Fruit fly (Drosophila melanogaster) whole organism, wandering third instar larva: Measurements from ENCODE around the gene Sgs5bis.

ENCODE experiments used
- Abd-B ChIP-seq: fragments of >200 bp; optimal IDR thresholded peaks from 2 replicates; lab custom pipeline; 2017; ENCODE audit warnings: missing biosample characterization, missing genetic modification characterization
- CG9705 ChIP-seq: fragments of 200-800 bp; sonication (Bioruptor generic); optimal IDR thresholded peaks from 2 replicates; lab custom pipeline; 2018; ENCODE audit warnings: missing biosample characterization, mild to moderate bottlenecking, missing genetic modification characterization
- CrebA ChIP-seq: fragments of 200-800 bp; sonication (Bioruptor generic); optimal IDR thresholded peaks from 2 replicates; lab custom pipeline; 2016; ENCODE audit warnings: missing biosample characterization, mild to moderate bottlenecking, missing genetic modification characterization, borderline replicate concordance
- Dfd ChIP-seq: fragments of >200 bp; optimal IDR thresholded peaks from 2 replicates; lab custom pipeline; 2017; ENCODE audit warnings: missing biosample characterization, missing genetic modification characterization
- Dif ChIP-seq: fragments of 200-275, 200-300 bp; sonication (Bioruptor generic); optimal IDR thresholded peaks from 2 replicates; lab custom pipeline; 2018; ENCODE audit warnings: missing biosample characterization, missing genetic modification characterization; ENCODE audit not compliant: partially characterized antibody
- GATAd ChIP-seq: sonication (Bioruptor generic); optimal IDR thresholded peaks from 2 replicates; lab custom pipeline; 2016; ENCODE audit warnings: missing biosample characterization, missing genetic modification characterization
- HLH106 ChIP-seq: fragments of 200-800 bp; optimal IDR thresholded peaks from 3 replicates; lab custom pipeline; 2019; ENCODE audit warnings: missing biosample characterization, mild to moderate bottlenecking, missing genetic modification characterization, moderate library complexity
- Hnf4 ChIP-seq: fragments of 200-800 bp; sonication (Bioruptor generic); optimal IDR thresholded peaks from 2 replicates; lab custom pipeline; 2016; ENCODE audit warnings: missing biosample characterization, mild to moderate bottlenecking, missing genetic modification characterization
- Hr78 ChIP-seq: fragments of >200 bp; optimal IDR thresholded peaks from 2 replicates; lab custom pipeline; 2017; ENCODE audit warnings: missing biosample characterization, missing genetic modification characterization
- Hr83 ChIP-seq: fragments of 200-300 bp; sonication (Bioruptor generic); optimal IDR thresholded peaks from 2 replicates; lab custom pipeline; 2016; ENCODE audit warnings: missing biosample characterization, mild to moderate bottlenecking, missing genetic modification characterization, moderate library complexity; ENCODE audit not compliant: poor library complexity, severe bottlenecking
- Mio ChIP-seq: sonication (Bioruptor generic); optimal IDR thresholded peaks from 2 replicates; lab custom pipeline; 2016; ENCODE audit warnings: missing biosample characterization, missing genetic modification characterization
- Myc ChIP-seq: fragments of >200 bp; optimal IDR thresholded peaks from 2 replicates; lab custom pipeline; 2017
- N ChIP-seq: fragments of >200 bp; optimal IDR thresholded peaks from 2 replicates; lab custom pipeline; 2018; ENCODE audit warnings: missing biosample characterization, missing external identifiers, missing genetic modification characterization
- Rel ChIP-seq, 2 experiments: fragments of 200-800 bp; sonication (Bioruptor generic) in 1 of 2; optimal IDR thresholded peaks; 2 replicates in 1 of 2; 3 replicates in 1 of 2; lab custom pipeline; 2016 to 2019; ENCODE audit warnings: mild to moderate bottlenecking in 2 of 2, missing biosample characterization in 2 of 2, missing genetic modification characterization in 2 of 2, moderate library complexity in 1 of 2
- br ChIP-seq: fragments of 200-800 bp; sonication (Bioruptor generic); optimal IDR thresholded peaks from 2 replicates; lab custom pipeline; 2016; ENCODE audit warnings: missing biosample characterization, missing genetic modification characterization
- dl ChIP-seq, 2 experiments: fragments of 175-275, 200-275 bp in 1 of 2; fragments of 200-275 bp in 1 of 2; sonication (Bioruptor generic); optimal IDR thresholded peaks; lab custom pipeline; 2018; ENCODE audit warnings: mild to moderate bottlenecking in 2 of 2, missing biosample characterization in 2 of 2, missing genetic modification characterization in 2 of 2, moderate library complexity in 2 of 2; ENCODE audit not compliant: partially characterized antibody in 2 of 2, insufficient read depth in 1 of 2
- dmrt93B ChIP-seq: fragments of 200-800 bp; sonication (Bioruptor generic); optimal IDR thresholded peaks from 2 replicates; lab custom pipeline; 2018; ENCODE audit warnings: missing biosample characterization, mild to moderate bottlenecking, missing genetic modification characterization
- dsf ChIP-seq: sonication (Bioruptor generic); optimal IDR thresholded peaks from 2 replicates; lab custom pipeline; 2016; ENCODE audit warnings: missing biosample characterization, missing genetic modification characterization, borderline replicate concordance
- foxo ChIP-seq, 2 experiments: fragments of 200-800 bp; sonication (Bioruptor generic); optimal IDR thresholded peaks; 2 replicates in 1 of 2; 3 replicates in 1 of 2; lab custom pipeline; 2016 to 2017; ENCODE audit warnings: missing biosample characterization in 2 of 2, missing genetic modification characterization in 2 of 2
- fru ChIP-seq: fragments of 200-800 bp; sonication (Bioruptor generic); optimal IDR thresholded peaks from 3 replicates; lab custom pipeline; 2016; ENCODE audit warnings: missing biosample characterization, mild to moderate bottlenecking, missing genetic modification characterization
- h ChIP-seq: fragments of 200-800 bp; sonication (Bioruptor generic); optimal IDR thresholded peaks from 3 replicates; lab custom pipeline; 2016; ENCODE audit warnings: missing biosample characterization, mild to moderate bottlenecking, missing genetic modification characterization
- jim ChIP-seq: fragments of 175-275, 200-325 bp; sonication (Bioruptor generic); optimal IDR thresholded peaks from 2 replicates; lab custom pipeline; 2016; ENCODE audit warnings: missing biosample characterization, mild to moderate bottlenecking, missing genetic modification characterization
- lola ChIP-seq: fragments of >200 bp; optimal IDR thresholded peaks from 2 replicates; lab custom pipeline; 2017; ENCODE audit warnings: missing biosample characterization, missing genetic modification characterization
- rgr ChIP-seq: fragments of 200-800 bp; sonication (Bioruptor generic); optimal IDR thresholded peaks from 3 replicates; lab custom pipeline; 2016; ENCODE audit warnings: missing biosample characterization, mild to moderate bottlenecking, missing genetic modification characterization
- sage ChIP-seq: fragments of 200-800 bp; sonication (Bioruptor generic); optimal IDR thresholded peaks from 2 replicates; lab custom pipeline; 2016; ENCODE audit warnings: missing biosample characterization, mild to moderate bottlenecking, missing genetic modification characterization
- sv ChIP-seq: fragments of 200-800 bp; sonication (Bioruptor generic); optimal IDR thresholded peaks from 3 replicates; lab custom pipeline; 2016; ENCODE audit warnings: missing biosample characterization, missing genetic modification characterization
- tai ChIP-seq: sonication (Bioruptor generic); optimal IDR thresholded peaks from 2 replicates; lab custom pipeline; 2016; ENCODE audit warnings: missing biosample characterization, missing genetic modification characterization
- usp ChIP-seq: fragments of >200 bp; optimal IDR thresholded peaks from 2 replicates; lab custom pipeline; 2017; ENCODE audit warnings: missing biosample characterization, missing genetic modification characterization
- woc ChIP-seq: sonication (Bioruptor generic); optimal IDR thresholded peaks from 2 replicates; lab custom pipeline; 2016; ENCODE audit warnings: missing biosample characterization, mild to moderate bottlenecking, missing genetic modification characterization

Gene Sgs5bis

dm6 chr3R:17550827-17551468, 43.2 kb upstream of the Sgs5bis start:
- TF ChIP-seq sv (GFP tag; lab: Kevin White, UChicago) = peak; percentile 24
- TF ChIP-seq HLH106 (tag; lab: Kevin White, UChicago) = no peak

DNA sequence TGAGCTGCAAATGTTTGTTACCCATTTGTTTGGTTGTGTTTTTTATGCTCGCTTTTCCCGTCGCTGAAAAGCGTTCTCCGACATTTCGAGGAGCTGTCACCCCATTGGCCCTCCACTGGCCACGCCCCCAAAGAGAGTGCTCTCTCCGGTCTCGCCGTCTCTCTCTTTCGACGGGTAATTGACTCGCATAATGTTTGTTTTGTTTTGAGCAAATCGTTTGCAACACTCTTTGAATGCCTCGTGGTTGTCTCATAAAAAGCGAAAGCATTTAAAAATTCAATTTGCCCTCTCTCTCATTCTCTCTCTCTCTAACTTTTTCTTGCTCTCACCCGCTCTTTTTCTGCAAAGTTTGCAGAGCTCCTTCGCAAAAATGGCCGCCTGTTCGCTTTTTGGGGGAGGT, 36.7 kb upstream of the Sgs5bis start:
- TF ChIP-seq Rel (GFP tag; optimal IDR thresholded peaks at IDR 0.05; lab: Kevin White, UChicago) = no peak
- no peak for TF ChIP-seq Rel (tag; optimal IDR thresholded peaks at IDR 0.05; lab: Kevin White, UChicago)
- peak in 1 of 2 experiments; percentile 6 for TF ChIP-seq dl (GFP tag; optimal IDR thresholded peaks at IDR 0.05; lab: Kevin White, UChicago; ENCODE audit: insufficient read depth in 1 of 2, partially characterized antibody in 2 of 2)
- TF ChIP-seq foxo (GFP tag; optimal IDR thresholded peaks at IDR 0.05; lab: Kevin White, UChicago) = no peak

dm6 chr3R:17558630-17559029, 35.6 kb upstream of the Sgs5bis start, which contains the start of gene Hmx:
TSS of gene Hmx (plus strand) at chr3R:17558930.
- TF ChIP-seq Dfd = peak; percentile 17
- no peak for TF ChIP-seq Dif (GFP tag; lab: Kevin White, UChicago)

dm6 chr3R:17561175-17561574, 33.0 kb upstream of the Sgs5bis start:
- TF ChIP-seq lola (GFP tag; lab: Kevin White, UChicago) (no peak), Hr78 (GFP tag; lab: Kevin White, UChicago) (no peak), Dfd (no peak), dsf (GFP tag; lab: Kevin White, UChicago) (no peak), h (GFP tag; lab: Kevin White, UChicago) (peak; percentile 13), dl (GFP tag; optimal IDR thresholded peaks at IDR 0.05; lab: Kevin White, UChicago; ENCODE audit: insufficient read depth in 1 of 2, partially characterized antibody in 2 of 2) (no peak), usp (no peak), Abd-B (no peak), dmrt93B (no peak), foxo (GFP tag; optimal IDR thresholded peaks at IDR 0.05; lab: Kevin White, UChicago) (peak in 1 of 2 experiments; percentile 23), N (GFP tag; lab: Kevin White, UChicago) (no peak), fru (peak; percentile 13), HLH106 (tag; lab: Kevin White, UChicago) (peak; percentile 3), br (no peak), rgr (GFP tag; lab: Kevin White, UChicago) (peak; percentile 14)
- TF ChIP-seq, all 38 proteins: peak for 5

DNA sequence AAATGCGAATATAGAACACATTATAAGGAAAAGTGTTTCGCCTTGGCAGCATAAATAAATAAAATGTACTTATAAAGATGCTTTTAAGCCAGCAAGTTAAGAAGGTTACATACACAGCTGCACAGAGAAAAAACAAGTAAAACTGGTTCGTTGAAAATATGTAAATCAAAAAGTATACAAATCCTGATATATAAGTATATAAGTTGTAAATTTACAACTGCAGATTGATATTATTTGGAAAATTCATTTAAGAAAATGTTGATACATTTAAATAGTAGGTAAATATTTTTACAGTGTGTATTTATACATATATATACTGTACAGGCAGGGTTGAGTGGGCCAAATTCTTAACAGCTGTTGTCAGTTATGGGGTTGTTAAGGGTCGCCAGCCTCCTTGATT, 29.3 kb upstream of the Sgs5bis start:
- TF ChIP-seq br (no peak), Myc (lab: Kevin White, UChicago) (no peak), Hr83 (GFP tag; lab: Kevin White, UChicago) (no peak), CG9705 (GFP tag; lab: Kevin White, UChicago) (no peak), sage (no peak), dmrt93B (no peak), jim (GFP tag; lab: Kevin White, UChicago) (no peak), tai (GFP tag; lab: Kevin White, UChicago) (no peak), Hnf4 (GFP tag; lab: Kevin White, UChicago) (no peak), woc (GFP tag; lab: Kevin White, UChicago) (no peak), dsf (GFP tag; lab: Kevin White, UChicago) (no peak), Dfd (no peak), Rel (GFP tag; optimal IDR thresholded peaks at IDR 0.05; lab: Kevin White, UChicago) (no peak), Rel (tag; optimal IDR thresholded peaks at IDR 0.05; lab: Kevin White, UChicago) (no peak), Mio (GFP tag; lab: Kevin White, UChicago) (no peak), CrebA (GFP tag; lab: Kevin White, UChicago) (no peak), Hr78 (GFP tag; lab: Kevin White, UChicago) (no peak), dl (GFP tag; optimal IDR thresholded peaks at IDR 0.05; lab: Kevin White, UChicago; ENCODE audit: insufficient read depth in 1 of 2, partially characterized antibody in 2 of 2) (no peak), GATAd (no peak)
